Worm (Caenorhabditis elegans) whole organism, L4 larva: Measurements from ENCODE around the gene F26D2.10.

Source experiments
- F10B5.3 ChIP-seq: sonication (generic microtip); optimal IDR thresholded peaks from 2 replicates; lab custom pipeline; 2016; ENCODE audit warnings: mild to moderate bottlenecking, missing genetic modification characterization, missing compliant biosample characterization
- F49E8.2 ChIP-seq: sonication (generic microtip); optimal IDR thresholded peaks from 2 replicates; lab custom pipeline; 2016; ENCODE audit warnings: missing compliant biosample characterization, mild to moderate bottlenecking, missing genetic modification characterization, borderline replicate concordance
- T26A8.4 ChIP-seq: fragments of 200-800 bp; sonication (Bioruptor generic); IDR thresholded peaks from 2 replicates; pipeline ENCODE4 v1.3.6; 2022; ENCODE audit warnings: missing genetic modification characterization, missing compliant biosample characterization
- ZK546.5 ChIP-seq, 2 experiments: sonication (generic microtip); optimal IDR thresholded peaks; 2 replicates each; lab custom pipeline; 2017; ENCODE audit warnings: missing biosample characterization in 2 of 2, missing genetic modification characterization in 2 of 2
- aha-1 ChIP-seq: fragments of 150-350 bp; peaks from one replicate; lab custom pipeline; 2014; ENCODE audit warnings: missing biosample characterization, missing genetic modification characterization
- arid-1 ChIP-seq: fragments of 200-800 bp; sonication (Bioruptor generic); conservative IDR thresholded peaks from 2 replicates; pipeline ENCODE4 v1.3.6; 2022; ENCODE audit warnings: missing genetic modification reagents, missing genetic modification characterization, missing compliant biosample characterization
- ceh-44 ChIP-seq: fragments of 200-800 bp; sonication (Bioruptor generic); IDR thresholded peaks from 2 replicates; pipeline ENCODE4 v1.3.6; 2022; ENCODE audit warnings: missing genetic modification reagents, missing genetic modification characterization, missing compliant biosample characterization
- dmd-8 ChIP-seq: fragments of 200-800 bp; sonication (Bioruptor generic); IDR thresholded peaks from 2 replicates; pipeline ENCODE4 v1.3.6; 2022; ENCODE audit warnings: missing genetic modification characterization, missing compliant biosample characterization
- dpl-1 ChIP-seq: fragments of 150-350 bp; optimal IDR thresholded peaks from 2 replicates; lab custom pipeline; 2014; ENCODE audit warnings: missing biosample characterization, missing genetic modification reagents, missing genetic modification characterization
- egl-27 ChIP-seq: sonication (generic microtip); optimal IDR thresholded peaks from 3 replicates; lab custom pipeline; 2017; ENCODE audit warnings: missing biosample characterization, missing genetic modification reagents, missing genetic modification characterization
- egl-43 ChIP-seq: fragments of 200-800 bp; sonication (Bioruptor generic); IDR thresholded peaks from 2 replicates; pipeline ENCODE4 v1.3.6; 2022; ENCODE audit warnings: missing genetic modification reagents, missing genetic modification characterization, missing compliant biosample characterization
- hif-1 ChIP-seq, 2 experiments: sonication (generic microtip); optimal IDR thresholded peaks; 2 replicates each; lab custom pipeline; 2016 to 2017; ENCODE audit warnings: missing compliant biosample characterization in 2 of 2, missing genetic modification characterization in 2 of 2, missing genetic modification reagents in 2 of 2, missing genotype in 2 of 2, mild to moderate bottlenecking in 1 of 2
- hmg-1.1 ChIP-seq: fragments of 200-800 bp; sonication (Bioruptor generic); IDR thresholded peaks from 2 replicates; pipeline ENCODE4 v1.3.6; 2022; ENCODE audit warnings: missing genetic modification reagents, missing genetic modification characterization, missing compliant biosample characterization
- jun-1 ChIP-seq: fragments of 150-350 bp; optimal IDR thresholded peaks from 2 replicates; lab custom pipeline; 2014; ENCODE audit warnings: missing biosample characterization, missing genetic modification reagents, missing genetic modification characterization
- lin-1 ChIP-seq: fragments of 200-800 bp; sonication (Bioruptor generic); IDR thresholded peaks from 2 replicates; pipeline ENCODE4 v1.3.6; 2022; ENCODE audit warnings: missing genetic modification reagents, missing genetic modification characterization, missing compliant biosample characterization
- lin-15B ChIP-seq: fragments of 150-350 bp; sonication (generic microtip); optimal IDR thresholded peaks from 3 replicates; lab custom pipeline; 2014; ENCODE audit warnings: missing biosample characterization, missing genetic modification characterization
- lsy-2 ChIP-seq, 2 experiments: fragments of 150-350 bp in 1 of 2; sonication (generic microtip) in 1 of 2; optimal IDR thresholded peaks; 2 replicates each; lab custom pipeline; 2014 to 2017; ENCODE audit warnings: missing biosample characterization in 2 of 2, missing genetic modification characterization in 2 of 2
- mdl-1 ChIP-seq, 2 experiments: fragments of 150-350 bp in 1 of 2; sonication (generic microtip) in 1 of 2; optimal IDR thresholded peaks; 2 replicates each; lab custom pipeline; 2014 to 2017; ENCODE audit warnings: missing biosample characterization in 2 of 2, missing genetic modification characterization in 2 of 2
- mxl-2 ChIP-seq: fragments of 200-800 bp; sonication (Bioruptor generic); conservative IDR thresholded peaks from 2 replicates; pipeline ENCODE4 v1.3.6; 2022; ENCODE audit warnings: missing genetic modification reagents, missing genetic modification characterization, missing compliant biosample characterization
- nhr-10 ChIP-seq: fragments of 150-350 bp; optimal IDR thresholded peaks from 2 replicates; lab custom pipeline; 2014; ENCODE audit warnings: missing biosample characterization, missing genetic modification characterization
- nhr-42 ChIP-seq: fragments of 200-800 bp; sonication (Bioruptor generic); IDR thresholded peaks from 2 replicates; pipeline ENCODE4 v1.3.6; 2022; ENCODE audit warnings: missing genetic modification characterization, missing compliant biosample characterization
- nhr-48 ChIP-seq: sonication (generic microtip); optimal IDR thresholded peaks from 2 replicates; lab custom pipeline; 2016; ENCODE audit warnings: mild to moderate bottlenecking, missing genetic modification characterization, missing compliant biosample characterization
- nhr-6 ChIP-seq: fragments of 150-350 bp; optimal IDR thresholded peaks from 2 replicates; lab custom pipeline; 2014; ENCODE audit warnings: missing biosample characterization, missing genetic modification characterization
- nhr-77 ChIP-seq: fragments of 150-350 bp; optimal IDR thresholded peaks from 2 replicates; lab custom pipeline; 2014; ENCODE audit warnings: missing biosample characterization, missing genetic modification characterization
- php-3 ChIP-seq: fragments of 200-800 bp; sonication (Bioruptor generic); IDR thresholded peaks from 2 replicates; pipeline ENCODE4 v1.3.6; 2022; ENCODE audit warnings: missing genetic modification reagents, missing genetic modification characterization, missing compliant biosample characterization
- sdz-12 ChIP-seq: fragments of 200-800 bp; sonication (Bioruptor generic); optimal IDR thresholded peaks from 2 replicates; lab custom pipeline; 2018; ENCODE audit warnings: mild to moderate bottlenecking, missing genetic modification characterization, missing compliant biosample characterization
- set-16 ChIP-seq: fragments of 200-800 bp; sonication (Bioruptor generic); IDR thresholded peaks from 2 replicates; pipeline ENCODE4 v1.3.6; 2022; ENCODE audit warnings: missing genetic modification reagents, missing genetic modification characterization, missing compliant biosample characterization
- snpc-1.2 ChIP-seq: fragments of 200-800 bp; sonication (Bioruptor generic); IDR thresholded peaks from 2 replicates; pipeline ENCODE4 v1.3.6; 2022; ENCODE audit warnings: missing genetic modification reagents, missing genetic modification characterization, missing compliant biosample characterization
- snpc-4 ChIP-seq: fragments of 150-350 bp; optimal IDR thresholded peaks from 2 replicates; lab custom pipeline; 2014; ENCODE audit warnings: missing biosample characterization, missing genetic modification characterization
- spr-1 ChIP-seq: sonication (generic microtip); optimal IDR thresholded peaks from 2 replicates; lab custom pipeline; 2016; ENCODE audit warnings: mild to moderate bottlenecking, missing genetic modification characterization, missing compliant biosample characterization
- tag-97 ChIP-seq: fragments of 200-800 bp; sonication (Bioruptor generic); IDR thresholded peaks from 2 replicates; pipeline ENCODE4 v1.3.6; 2022; ENCODE audit warnings: missing genetic modification characterization, missing compliant biosample characterization
- unc-62 ChIP-seq, 3 experiments: fragments of 150-350 bp in 1 of 3; sonication (generic microtip); optimal IDR thresholded peaks in 2 of 3; peaks in 1 of 3; 1 replicate in 1 of 3; 2 replicates in 2 of 3; lab custom pipeline; 2014 to 2017; ENCODE audit warnings: missing biosample characterization in 3 of 3, missing genetic modification characterization in 3 of 3, missing genetic modification reagents in 3 of 3, missing genotype in 1 of 3
- zfp-2 ChIP-seq: sonication (generic microtip); optimal IDR thresholded peaks from 2 replicates; lab custom pipeline; 2016; ENCODE audit warnings: mild to moderate bottlenecking, missing genetic modification characterization, missing compliant biosample characterization
- zfp-3 ChIP-seq: fragments of 200-800 bp; sonication (Bioruptor generic); conservative IDR thresholded peaks from 2 replicates; pipeline ENCODE4 v1.3.6; 2022; ENCODE audit warnings: missing genetic modification reagents, missing genetic modification characterization, missing compliant biosample characterization
- zip-2 ChIP-seq: fragments of 150-350 bp; optimal IDR thresholded peaks from 2 replicates; lab custom pipeline; 2014; ENCODE audit warnings: missing biosample characterization, missing genetic modification characterization

Gene F26D2.10

ce11 chrV:16467840-16468239 lies 38.4 kb upstream of the F26D2.10 start, which contains the start of gene sru-44:
sru-44 (minus strand) TSS chrV:16467940.
- TF ChIP-seq ZK546.5 (tag; optimal IDR thresholded peaks at IDR 0.05; lab: Kevin White, UChicago) (no peak), unc-62 (GFP tag; optimal IDR thresholded peaks at IDR 0.05 in 1 of 2; lab: Kevin White, UChicago) (peak in 1 of 2 experiments; percentile 28), unc-62 (tag; optimal IDR thresholded peaks at IDR 0.05; lab: Kevin White, UChicago) (no peak)

ce11 chrV:16460866-16461265 lies 31.5 kb upstream of the F26D2.10 start, which contains the start of gene srh-142:
srh-142 (minus strand) TSS chrV:16460966.
- TF ChIP-seq egl-43 (GFP tag; lab: Robert Waterston, UW) (no peak), set-16 (no peak), tag-97 (GFP tag; lab: Robert Waterston, UW) (no peak), php-3 (GFP tag; lab: Robert Waterston, UW) (no peak), nhr-42 (GFP tag; lab: Robert Waterston, UW) (no peak), nhr-77 (tag; lab: Kevin White, UChicago) (no peak), F10B5.3 (tag; lab: Kevin White, UChicago) (no peak), nhr-6 (tag; lab: Kevin White, UChicago) (no peak), arid-1 (GFP tag; lab: Robert Waterston, UW) (no peak), zfp-3 (GFP tag; lab: Robert Waterston, UW) (no peak), mxl-2 (no peak), lin-15B (tag; lab: Kevin White, UChicago) (no peak), zfp-2 (tag; lab: Kevin White, UChicago) (no peak), hif-1 (tag; optimal IDR thresholded peaks at IDR 0.05; lab: Kevin White, UChicago) (no peak), zip-2 (tag; lab: Kevin White, UChicago) (no peak), hmg-1.1 (GFP tag; lab: Robert Waterston, UW) (no peak), lsy-2 (tag; optimal IDR thresholded peaks at IDR 0.05; lab: Kevin White, UChicago) (no peak), dmd-8 (GFP tag; lab: Robert Waterston, UW) (no peak), F49E8.2 (tag; lab: Kevin White, UChicago) (no peak)

ce11 chrV:16459377-16459776 lies 30.0 kb upstream of the F26D2.10 start:
- TF ChIP-seq F49E8.2 (tag; lab: Kevin White, UChicago) (no peak), zfp-3 (GFP tag; lab: Robert Waterston, UW) (no peak), spr-1 (tag; lab: Kevin White, UChicago) (no peak), unc-62 (GFP tag; optimal IDR thresholded peaks at IDR 0.05 in 1 of 2; lab: Kevin White, UChicago) (peak in 1 of 2 experiments; percentile 91), unc-62 (tag; optimal IDR thresholded peaks at IDR 0.05; lab: Kevin White, UChicago) (no peak), aha-1 (tag; lab: Kevin White, UChicago) (peak; percentile 83)

- no peak for TF ChIP-seq ceh-44 (GFP tag; lab: Robert Waterston, UW)
- TF ChIP-seq mdl-1 (tag; optimal IDR thresholded peaks at IDR 0.05; lab: Kevin White, UChicago), result no peak
- TF ChIP-seq egl-27 (tag; lab: Kevin White, UChicago), result no peak
- no peak for TF ChIP-seq T26A8.4 (GFP tag; lab: Robert Waterston, UW)
- no peak for TF ChIP-seq nhr-48 (tag; lab: Kevin White, UChicago)
- no peak for TF ChIP-seq aha-1 (tag; lab: Kevin White, UChicago)
- no peak for TF ChIP-seq nhr-77 (tag; lab: Kevin White, UChicago)
- no peak for TF ChIP-seq jun-1 (tag; lab: Kevin White, UChicago)
- no peak for TF ChIP-seq unc-62 (GFP tag; optimal IDR thresholded peaks at IDR 0.05 in 1 of 2; lab: Kevin White, UChicago)
- no peak for TF ChIP-seq unc-62 (tag; optimal IDR thresholded peaks at IDR 0.05; lab: Kevin White, UChicago)
- no peak for TF ChIP-seq snpc-4 (tag; lab: Kevin White, UChicago)
- no peak for TF ChIP-seq lin-1 (GFP tag; lab: Robert Waterston, UW)
- TF ChIP-seq snpc-1.2, result no peak
- TF ChIP-seq nhr-10, result no peak
- no peak for TF ChIP-seq F10B5.3 (tag; lab: Kevin White, UChicago)
- TF ChIP-seq dpl-1 (GFP tag; lab: Kevin White, UChicago), result no peak
- TF ChIP-seq sdz-12, result no peak
Measured at ce11 chrV:16458714-16459113, 29.3 kb upstream of the F26D2.10 start, which contains the start of gene str-15. str-15 (minus strand) TSS chrV:16458814.
